Fruit fly (Drosophila melanogaster): ENCODE data around the gene CG1537.

dm6 chrX:11092201-11092600, 29.2 kb upstream of the CG1537 start, which contains the start of gene CG2061:
- TF ChIP-seq rn (GFP tag; IDR thresholded peaks at IDR 0.05), result no peak
- TF ChIP-seq Pif1B (GFP tag; optimal IDR thresholded peaks at IDR 0.05), result no peak
- TF ChIP-seq CG9948 (tag; optimal IDR thresholded peaks at IDR 0.05), result no peak
